Fruit fly (Drosophila melanogaster): Measurements from ENCODE around the gene KrT95D.

Gene KrT95D

DNA sequence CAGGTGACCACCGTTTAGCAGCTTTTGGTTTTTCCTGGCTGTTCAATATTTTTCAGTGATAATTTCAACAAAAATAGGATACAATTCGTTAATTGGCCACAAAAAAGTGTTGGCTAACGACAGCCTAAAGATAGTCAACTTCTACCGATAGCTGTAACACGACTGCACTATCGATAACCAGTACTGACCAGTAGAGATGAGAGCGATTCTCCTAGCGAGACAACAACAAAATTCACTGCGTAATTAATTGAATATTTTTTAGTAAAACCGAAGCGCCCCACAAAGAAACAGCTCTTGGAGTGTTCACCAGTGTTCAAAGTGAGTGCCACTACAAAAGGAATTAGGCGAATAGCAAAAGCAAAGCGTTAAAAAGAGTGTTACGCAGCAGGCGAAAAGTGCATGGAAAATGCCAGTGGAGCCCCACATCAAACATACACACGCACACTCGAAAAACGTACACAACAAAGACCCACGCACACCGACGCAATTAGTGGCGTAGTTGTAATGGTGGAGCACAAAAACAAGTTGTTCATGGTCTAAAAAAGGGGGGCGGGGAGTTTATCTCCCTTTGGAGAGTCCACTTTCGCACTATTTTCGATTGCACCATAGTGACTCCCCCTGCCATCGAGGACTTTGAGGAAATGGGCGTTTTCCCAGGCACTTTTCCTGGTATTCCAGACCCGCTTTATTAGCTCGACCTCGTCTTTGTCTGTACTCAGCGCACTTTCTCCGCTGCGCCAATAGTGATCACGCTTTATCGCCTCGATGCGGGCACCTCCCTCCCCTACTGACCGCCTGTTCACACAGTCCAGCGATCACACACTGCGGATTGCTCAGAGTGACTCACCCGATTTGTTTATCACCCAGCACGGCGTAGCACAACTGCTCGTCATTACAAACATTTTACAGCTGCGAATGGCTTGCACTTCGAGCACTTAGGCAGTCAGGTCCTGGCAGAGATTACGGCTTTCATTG lies 38.5 kb downstream of the KrT95D start, which contains the start of the genes Epp and Rab7 (continued):
- TF ChIP-seq Sry-β (GFP tag; optimal IDR thresholded peaks at IDR 0.05): peak; percentile 23
- peak; percentile 82 for TF ChIP-seq CG4360 (GFP tag; IDR thresholded peaks at IDR 0.05)
- TF ChIP-seq Gsc (GFP tag; IDR thresholded peaks at IDR 0.05): no peak
- no peak for TF ChIP-seq CG13775 (GFP tag; optimal IDR thresholded peaks at IDR 0.05)
- TF ChIP-seq row (GFP tag; IDR thresholded peaks at IDR 0.05): peak; percentile 25; the same call in 2 of the 3 replicates
- peak; percentile 91 for TF ChIP-seq vnd (GFP tag; IDR thresholded peaks at IDR 0.05; ENCODE audit: partially characterized antibody)
- TF ChIP-seq aop (GFP tag; IDR thresholded peaks at IDR 0.05): no peak
- peak; percentile 39 for TF ChIP-seq CG9797 (GFP tag; optimal IDR thresholded peaks at IDR 0.05)
- peak; percentile 7 for TF ChIP-seq repo (GFP tag; optimal IDR thresholded peaks at IDR 0.05)
- TF ChIP-seq CG13296 (GFP tag; optimal IDR thresholded peaks at IDR 0.05): peak; percentile 6
- peak; percentile 75 for TF ChIP-seq CG12659 (GFP tag; optimal IDR thresholded peaks at IDR 0.05)
- TF ChIP-seq MESR4 (GFP tag; optimal IDR thresholded peaks at IDR 0.05): peak; percentile 99
- TF ChIP-seq CG7357 (GFP tag; IDR thresholded peaks at IDR 0.05): 0 out of 3 replicates have a peak, but pooled peaks have one; percentile 19
- TF ChIP-seq Chrac-16 (GFP tag; optimal IDR thresholded peaks at IDR 0.05): no peak
- no peak for TF ChIP-seq CG12236 (GFP tag; optimal IDR thresholded peaks at IDR 0.05)
- TF ChIP-seq crol (GFP tag; IDR thresholded peaks at IDR 0.05): peak; percentile 66
- TF ChIP-seq caup (GFP tag; optimal IDR thresholded peaks at IDR 0.05; ENCODE audit: severe bottlenecking): peak; percentile 14
- no peak for TF ChIP-seq Deaf1 (tag; optimal IDR thresholded peaks at IDR 0.05)
- peak; percentile 95 for TF ChIP-seq amos (GFP tag; IDR thresholded peaks at IDR 0.05; ENCODE audit: partially characterized antibody)
- TF ChIP-seq CG18262 (tag; optimal IDR thresholded peaks at IDR 0.05): peak; percentile 15
- TF ChIP-seq CG3163 (GFP tag; optimal IDR thresholded peaks at IDR 0.05): peak; percentile 56
- TF ChIP-seq PHDP (tag; optimal IDR thresholded peaks at IDR 0.05): peak; percentile 44
- peak; percentile 60 for TF ChIP-seq zen (tag; optimal IDR thresholded peaks at IDR 0.05)
- peak; percentile 90 for TF ChIP-seq pzg (GFP tag; optimal IDR thresholded peaks at IDR 0.05)
- peak; percentile 87 for TF ChIP-seq ato (GFP tag; IDR thresholded peaks at IDR 0.05; ENCODE audit: partially characterized antibody)
- TF ChIP-seq Dll (GFP tag; IDR thresholded peaks at IDR 0.05; ENCODE audit: partially characterized antibody): peak; percentile 89
- no peak for TF ChIP-seq CG11504 (tag; optimal IDR thresholded peaks at IDR 0.05)
- peak; percentile 91 for TF ChIP-seq CG13287 (GFP tag; IDR thresholded peaks at IDR 0.05; ENCODE audit: partially characterized antibody)
- TF ChIP-seq CG1647 (GFP tag; optimal IDR thresholded peaks at IDR 0.05): peak; percentile 24
- TF ChIP-seq CG18011 (GFP tag; optimal IDR thresholded peaks at IDR 0.05): no peak
- no peak for TF ChIP-seq ro (GFP tag; IDR thresholded peaks at IDR 0.05)
- peak; percentile 51 for TF ChIP-seq CG33213 (GFP tag; optimal IDR thresholded peaks at IDR 0.05)
- TF ChIP-seq tll (GFP tag; optimal IDR thresholded peaks at IDR 0.05): peak in 1 of 2 experiments; percentile 0
- TF ChIP-seq Usf (GFP tag; optimal IDR thresholded peaks at IDR 0.05): no peak
- TF ChIP-seq CG1832 (GFP tag; optimal IDR thresholded peaks at IDR 0.05): no peak
- no peak for TF ChIP-seq CG3407 (GFP tag; optimal IDR thresholded peaks at IDR 0.05)
- no peak for TF ChIP-seq Eip74EF (GFP tag; optimal IDR thresholded peaks at IDR 0.05)
- TF ChIP-seq Nf-YB (GFP tag; optimal IDR thresholded peaks at IDR 0.05): peak; percentile 45
- TF ChIP-seq Dip3 (GFP tag; optimal IDR thresholded peaks at IDR 0.05): peak; percentile 40
- no peak for TF ChIP-seq CG17802 (tag; optimal IDR thresholded peaks at IDR 0.05)
- TF ChIP-seq ap (GFP tag; IDR thresholded peaks at IDR 0.05): no peak
- no peak for TF ChIP-seq Hmx (GFP tag; optimal IDR thresholded peaks at IDR 0.05)
- TF ChIP-seq CG34376 (GFP tag; optimal IDR thresholded peaks at IDR 0.05): peak; percentile 36
- peak; percentile 28 for TF ChIP-seq CG7271 (tag; optimal IDR thresholded peaks at IDR 0.05)
- no peak for TF ChIP-seq CG9876 (GFP tag; optimal IDR thresholded peaks at IDR 0.05)
- 0 out of 2 replicates have a peak, but pooled peaks have one; percentile 45 for TF ChIP-seq CG5953 (GFP tag; IDR thresholded peaks at IDR 0.05)
- no peak for TF ChIP-seq gsb (GFP tag; IDR thresholded peaks at IDR 0.05)

All from whole organism, embryonic.